Worm (Caenorhabditis elegans) whole organism, L3 larva: ENCODE measurements around the gene D1044.6.

ENCODE experiments used
- ama-1 ChIP-seq: fragments of 150-350 bp; optimal IDR thresholded peaks from 2 replicates; lab custom pipeline; 2018
- elt-2 ChIP-seq: sonication (generic microtip); optimal IDR thresholded peaks from 2 replicates; lab custom pipeline; 2016; ENCODE audit warnings: missing genetic modification reagents, mild to moderate bottlenecking, missing genetic modification characterization, missing compliant biosample characterization
- nhr-11 ChIP-seq: fragments of 150-350 bp; optimal IDR thresholded peaks from 2 replicates; lab custom pipeline; 2014; ENCODE audit warnings: missing biosample characterization, missing genetic modification characterization
- nhr-28 ChIP-seq: fragments of 150-350 bp; optimal IDR thresholded peaks from 2 replicates; lab custom pipeline; 2014; ENCODE audit warnings: missing biosample characterization, missing genetic modification characterization
- nhr-77 ChIP-seq: fragments of 150-350 bp; optimal IDR thresholded peaks from 2 replicates; lab custom pipeline; 2014; ENCODE audit warnings: missing biosample characterization, missing genetic modification characterization
- pha-4 ChIP-seq: fragments of 150-350 bp; optimal IDR thresholded peaks from 2 replicates; lab custom pipeline; 2014; ENCODE audit warnings: missing biosample characterization, missing genetic modification reagents, missing genetic modification characterization
- unc-62 ChIP-seq: fragments of 150-350 bp; sonication (generic microtip); optimal IDR thresholded peaks from 4 replicates; lab custom pipeline; 2014; ENCODE audit warnings: missing biosample characterization, missing genetic modification reagents, missing genetic modification characterization

- TF ChIP-seq elt-2 (tag; lab: Kevin White, UChicago) = no peak
- no peak for TF ChIP-seq pha-4 (tag; lab: Kevin White, UChicago)
- no peak for TF ChIP-seq nhr-11 (tag; lab: Kevin White, UChicago)
- TF ChIP-seq nhr-28 = no peak
- no peak for TF ChIP-seq ama-1 (lab: Kevin White, UChicago)
- TF ChIP-seq unc-62 = no peak
- no peak for TF ChIP-seq nhr-77 (tag; lab: Kevin White, UChicago)
These were observed 21.3 kb upstream of the D1044.6 start for ce11 chrIII:5564325-5564724.
